Fruit fly (Drosophila melanogaster) Kc167 (cell line): ENCODE results near the gene Coa7.

Source experiments
- Myc ChIP-seq: fragments of >200 bp; optimal IDR thresholded peaks from 2 replicates; lab custom pipeline; 2017; ENCODE audit warnings: missing external identifiers
- Sin3A ChIP-seq: fragments of >200 bp; optimal IDR thresholded peaks from 2 replicates; lab custom pipeline; 2018; ENCODE audit warnings: missing external identifiers
- h ChIP-seq: fragments of >200 bp; optimal IDR thresholded peaks from 3 replicates; lab custom pipeline; 2018; ENCODE audit warnings: missing external identifiers
- insv ChIP-seq: fragments of >200 bp; optimal IDR thresholded peaks from 3 replicates; lab custom pipeline; 2018; ENCODE audit warnings: missing external identifiers
- psq ChIP-seq: fragments of >200 bp; optimal IDR thresholded peaks from 2 replicates; lab custom pipeline; 2017; ENCODE audit warnings: missing external identifiers
- ttk ChIP-seq: sonication (Bioruptor generic); optimal IDR thresholded peaks from 2 replicates; lab custom pipeline; 2017; ENCODE audit warnings: missing external identifiers

The Coa7 gene

dm6 chrX:23013208-23013607 lies at the start of gene Coa7, which contains the start of gene Rab21:
Gene Coa7 (plus strand): TSS chrX:23013495.
Gene Rab21 (minus strand): TSS chrX:23013409.
- TF ChIP-seq insv (no peak), psq (lab: Kevin White, UChicago) (no peak), h (lab: Kevin White, UChicago) (no peak), ttk (lab: Kevin White, UChicago) (no peak), Sin3A (lab: Kevin White, UChicago) (no peak), Myc (lab: Kevin White, UChicago) (no peak)

- TF ChIP-seq psq (lab: Kevin White, UChicago), result no peak
- no peak for TF ChIP-seq Myc (lab: Kevin White, UChicago)
- TF ChIP-seq ttk (lab: Kevin White, UChicago), result no peak
- no peak for TF ChIP-seq h (lab: Kevin White, UChicago)
- TF ChIP-seq insv, result no peak
- no peak for TF ChIP-seq Sin3A (lab: Kevin White, UChicago)
Measured at dm6 chrX:22981508-22981907, 31.8 kb upstream of the Coa7 start.

DNA sequence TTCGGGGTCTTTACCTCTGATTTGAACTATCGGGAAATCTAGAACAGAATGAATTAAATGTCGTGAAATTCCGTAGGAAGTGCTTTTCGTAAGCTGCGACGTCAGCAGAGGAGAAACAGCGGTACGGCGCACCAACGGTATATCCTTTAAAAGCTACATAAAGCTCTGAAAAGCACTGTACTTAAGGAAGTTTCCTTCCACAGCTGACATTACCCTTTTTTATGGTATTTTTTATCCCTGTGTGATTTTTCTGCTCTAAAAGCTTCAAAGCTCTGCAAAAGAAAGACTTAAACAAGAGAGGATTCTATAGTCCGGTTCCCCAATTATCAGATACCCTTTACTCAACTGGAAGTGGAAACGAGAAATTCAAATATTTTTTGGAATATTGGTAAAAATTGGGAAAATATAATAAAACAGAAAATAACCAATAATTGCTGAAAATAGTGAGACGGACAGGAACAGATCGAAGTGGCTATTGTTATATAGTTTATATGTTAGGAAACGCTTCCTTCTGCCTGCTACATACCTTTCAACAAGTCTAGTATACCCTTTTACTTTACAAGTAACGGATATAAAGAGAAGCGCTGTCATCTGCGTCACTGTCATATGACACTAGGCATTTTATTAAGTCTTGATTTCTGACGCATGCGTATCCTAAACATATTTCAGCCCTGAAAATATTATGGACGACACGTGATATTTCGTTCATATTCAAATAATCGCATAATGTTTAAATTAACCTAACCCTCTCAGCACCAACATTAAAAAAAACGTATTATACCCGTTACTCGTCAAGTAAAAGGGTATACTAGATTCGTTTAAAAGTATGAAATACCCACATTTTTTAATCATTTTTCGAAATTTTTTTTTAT lies 8.5 kb upstream of the Coa7 start, which contains the start of the genes stnA and stnB:
Gene stnA (minus strand): TSS at position 51 of the 872 bp plus-strand sequence.
Gene stnB (minus strand): TSS at position 51 of the 872 bp plus-strand sequence.
- TF ChIP-seq Sin3A (lab: Kevin White, UChicago) (no peak), h (lab: Kevin White, UChicago) (no peak), ttk (lab: Kevin White, UChicago) (no peak)

DNA sequence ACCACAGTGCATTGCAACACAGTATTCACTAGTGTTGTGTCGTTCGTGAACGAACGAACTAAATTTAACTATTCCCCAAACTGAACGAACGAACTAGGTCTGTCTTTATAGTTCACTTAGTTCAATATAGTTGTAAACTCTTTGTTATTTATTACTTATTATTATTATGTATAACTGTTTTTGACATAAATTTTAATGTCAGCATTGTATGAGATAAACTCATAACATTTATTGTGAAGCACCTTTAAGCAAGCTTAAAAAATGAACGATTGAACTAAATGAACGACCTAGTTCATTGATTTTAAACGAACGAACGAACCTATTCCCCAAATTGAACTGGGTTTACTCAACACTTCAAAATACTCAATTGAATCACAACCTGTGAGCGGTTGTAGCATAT lies 6.4 kb upstream of the Coa7 start:
- TF ChIP-seq insv (no peak), Sin3A (lab: Kevin White, UChicago) (no peak), h (lab: Kevin White, UChicago) (no peak), psq (lab: Kevin White, UChicago) (no peak), ttk (lab: Kevin White, UChicago) (no peak), Myc (lab: Kevin White, UChicago) (no peak)

- TF ChIP-seq ttk (lab: Kevin White, UChicago) (no peak), insv (no peak)
Measured at dm6 chrX:23007399-23007798, 5.9 kb upstream of the Coa7 start.

- TF ChIP-seq insv (no peak), Myc (lab: Kevin White, UChicago) (no peak), ttk (lab: Kevin White, UChicago) (no peak)
Measured at dm6 chrX:23010651-23011050, 2.6 kb upstream of the Coa7 start.

DNA sequence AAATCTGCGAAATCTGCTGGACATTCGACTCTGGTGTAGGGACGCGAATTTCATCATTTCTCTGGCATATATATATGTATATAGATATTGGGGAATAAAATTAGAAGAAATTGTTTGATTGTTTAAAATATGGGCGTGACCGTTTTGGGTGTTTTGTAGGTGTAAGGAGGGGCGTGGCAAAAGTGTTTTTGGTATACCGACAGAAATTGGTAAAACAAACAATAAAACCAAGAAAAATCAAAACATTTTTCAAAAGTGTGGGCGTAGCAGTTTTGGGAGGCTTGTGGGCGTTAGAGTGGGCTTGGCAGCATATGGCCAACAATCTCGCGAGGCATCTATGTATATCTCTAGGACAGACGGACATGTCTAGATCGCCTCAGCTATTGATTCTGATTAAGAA lies 2.1 kb upstream of the Coa7 start, which contains the start of gene FucTC:
Gene FucTC (minus strand): TSS at position 101 of the 400 bp plus-strand sequence.
- TF ChIP-seq Myc (lab: Kevin White, UChicago) (no peak), ttk (lab: Kevin White, UChicago) (no peak), insv (no peak), h (lab: Kevin White, UChicago) (no peak), Sin3A (lab: Kevin White, UChicago) (no peak), psq (lab: Kevin White, UChicago) (no peak)

DNA sequence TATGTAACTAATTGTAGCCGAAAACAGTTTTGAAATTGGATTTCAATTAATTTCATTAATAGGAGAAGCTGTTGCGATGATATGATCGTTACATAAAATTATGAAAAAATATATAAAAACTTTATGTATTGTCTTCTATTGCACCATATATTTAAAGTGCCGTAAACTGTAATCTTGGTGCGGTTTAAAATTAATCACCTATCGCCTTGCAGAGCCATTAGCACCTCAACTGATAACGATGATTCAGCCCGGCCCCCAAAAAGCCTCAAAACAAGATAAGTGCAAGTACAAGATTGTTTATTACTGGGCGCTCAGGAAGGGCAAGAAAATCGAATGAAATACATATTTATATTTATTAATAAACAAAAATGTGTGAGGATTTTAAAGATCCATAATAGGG lies 1.4 kb upstream of the Coa7 start:
- TF ChIP-seq Myc (lab: Kevin White, UChicago) (no peak), ttk (lab: Kevin White, UChicago) (no peak), insv (no peak), Sin3A (lab: Kevin White, UChicago) (no peak), psq (lab: Kevin White, UChicago) (no peak), h (lab: Kevin White, UChicago) (no peak)

dm6 chrX:23022598-23022997 lies 9.3 kb downstream of the Coa7 start, which contains the start of gene zyd:
Gene zyd (plus strand): TSS chrX:23022898.
- TF ChIP-seq ttk (lab: Kevin White, UChicago), result no peak
- TF ChIP-seq h (lab: Kevin White, UChicago), result no peak
- TF ChIP-seq Myc (lab: Kevin White, UChicago), result no peak
- no peak for TF ChIP-seq insv
- no peak for TF ChIP-seq Sin3A (lab: Kevin White, UChicago)
- no peak for TF ChIP-seq psq (lab: Kevin White, UChicago)

dm6 chrX:23035766-23036165 lies 22.5 kb downstream of the Coa7 start, which contains the start of gene CG12061:
Gene CG12061 (plus strand): TSS chrX:23036066.
- TF ChIP-seq insv (no peak), psq (lab: Kevin White, UChicago) (no peak), Sin3A (lab: Kevin White, UChicago) (no peak), Myc (lab: Kevin White, UChicago) (no peak), h (lab: Kevin White, UChicago) (no peak), ttk (lab: Kevin White, UChicago) (no peak)
